Worm (Caenorhabditis elegans): ENCODE measurements around the gene grl-3.

- no peak for TF ChIP-seq lin-13 (tag; optimal IDR thresholded peaks at IDR 0.05)
- no peak for TF ChIP-seq unc-62 (GFP tag; optimal IDR thresholded peaks at IDR 0.05)
- no peak for TF ChIP-seq elt-1 (tag; optimal IDR thresholded peaks at IDR 0.05; ENCODE audit: borderline replicate concordance, insufficient read depth)
- TF ChIP-seq lsy-2 (tag; optimal IDR thresholded peaks at IDR 0.05), result no peak
- TF ChIP-seq pha-4 (tag; optimal IDR thresholded peaks at IDR 0.05), result no peak
- no peak for TF ChIP-seq unc-120 (tag; optimal IDR thresholded peaks at IDR 0.05; ENCODE audit: poor library complexity, severe bottlenecking)
- TF ChIP-seq nhr-28 (tag; optimal IDR thresholded peaks at IDR 0.05), result no peak
- no peak for TF ChIP-seq elt-3 (tag; optimal IDR thresholded peaks at IDR 0.05)
- TF ChIP-seq nhr-12 (tag; optimal IDR thresholded peaks at IDR 0.05), result no peak
- TF ChIP-seq unc-39 (tag; optimal IDR thresholded peaks at IDR 0.05), result no peak
- TF ChIP-seq blmp-1 (tag; optimal IDR thresholded peaks at IDR 0.05), result no peak
Observed at ce11 chrV:11380571-11380970, 30.7 kb upstream of the grl-3 start.
